Fruit fly (Drosophila melanogaster): ENCODE measurements around the gene Scp2.
A peak's percentile ranks its signal among the peaks of the same experiment; 100 is the strongest.

Scp2 gene

dm6 chr3R:16573483-16574145 lies 9.8 kb downstream of the Scp2 start, which contains the start of gene CG14903 (continued):
- peak; percentile 22 for TF ChIP-seq CG15601 (tag; optimal IDR thresholded peaks at IDR 0.05)
- TF ChIP-seq ham (GFP tag; IDR thresholded peaks at IDR 0.05): no peak
- TF ChIP-seq CG11085 (GFP tag; IDR thresholded peaks at IDR 0.05): no peak
- peak; percentile 45 for TF ChIP-seq CG2712 (tag; optimal IDR thresholded peaks at IDR 0.05)
- no peak for TF ChIP-seq Neu2 (GFP tag; optimal IDR thresholded peaks at IDR 0.05; ENCODE audit: borderline replicate concordance)
- TF ChIP-seq pb (GFP tag; optimal IDR thresholded peaks at IDR 0.05): no peak
- TF ChIP-seq odd (GFP tag; optimal IDR thresholded peaks at IDR 0.05): no peak
- TF ChIP-seq CG14050 (GFP tag; IDR thresholded peaks at IDR 0.05): no peak
- peak; percentile 60 for TF ChIP-seq slbo (GFP tag; IDR thresholded peaks at IDR 0.05)
- TF ChIP-seq Lpt (GFP tag; optimal IDR thresholded peaks at IDR 0.05): no peak
- no peak for TF ChIP-seq cwo (GFP tag; optimal IDR thresholded peaks at IDR 0.05)
- TF ChIP-seq CG13775 (GFP tag; optimal IDR thresholded peaks at IDR 0.05): peak; percentile 21
- no peak for TF ChIP-seq cas (GFP tag; IDR thresholded peaks at IDR 0.05)
- peak; percentile 78 for TF ChIP-seq Scr (GFP tag; IDR thresholded peaks at IDR 0.05; ENCODE audit: partially characterized antibody)
- no peak for TF ChIP-seq salm (tag; optimal IDR thresholded peaks at IDR 0.05)
- TF ChIP-seq HLHmδ (GFP tag; optimal IDR thresholded peaks at IDR 0.05): no peak
- peak; percentile 10 for TF ChIP-seq Dip3 (GFP tag; optimal IDR thresholded peaks at IDR 0.05)
- no peak for TF ChIP-seq CG6683 (GFP tag; optimal IDR thresholded peaks at IDR 0.05)
- no peak for TF ChIP-seq Nf-YB (GFP tag; optimal IDR thresholded peaks at IDR 0.05)
- TF ChIP-seq CG18476 (GFP tag; optimal IDR thresholded peaks at IDR 0.05): no peak
- peak; percentile 48 for TF ChIP-seq CG2116 (GFP tag; optimal IDR thresholded peaks at IDR 0.05)
- TF ChIP-seq Sox100B (GFP tag; optimal IDR thresholded peaks at IDR 0.05): no peak
- no peak for TF ChIP-seq C15 (GFP tag; IDR thresholded peaks at IDR 0.05)
- no peak for TF ChIP-seq zf30C (GFP tag; optimal IDR thresholded peaks at IDR 0.05)
- TF ChIP-seq cato (GFP tag; optimal IDR thresholded peaks at IDR 0.05; ENCODE audit: borderline replicate concordance): no peak
- TF ChIP-seq CG31441 (GFP tag; IDR thresholded peaks at IDR 0.05): peak; percentile 50; the same call in 1 of the 2 replicates
- no peak for TF ChIP-seq grau (tag; optimal IDR thresholded peaks at IDR 0.05)
- peak; percentile 18 for TF ChIP-seq CG9876 (GFP tag; optimal IDR thresholded peaks at IDR 0.05)
- TF ChIP-seq zen2 (GFP tag; IDR thresholded peaks at IDR 0.05; ENCODE audit: partially characterized antibody): no peak; the same call in 2 of the 3 replicates
- peak; percentile 31 for TF ChIP-seq Hmr (GFP tag; optimal IDR thresholded peaks at IDR 0.05)
- TF ChIP-seq CG10462 (GFP tag; optimal IDR thresholded peaks at IDR 0.05): no peak
- peak; percentile 2 for TF ChIP-seq kay (GFP tag; optimal IDR thresholded peaks at IDR 0.05)
- no peak for TF ChIP-seq CG4730 (GFP tag; IDR thresholded peaks at IDR 0.05)
- TF ChIP-seq Elba2 (GFP tag; optimal IDR thresholded peaks at IDR 0.05): no peak
- no peak for TF ChIP-seq NK7.1 (GFP tag; optimal IDR thresholded peaks at IDR 0.05)
- TF ChIP-seq bab2 (GFP tag; optimal IDR thresholded peaks at IDR 0.05): no peak
- TF ChIP-seq ftz-f1 (GFP tag; optimal IDR thresholded peaks at IDR 0.05): no peak
- TF ChIP-seq Blimp-1 (GFP tag; optimal IDR thresholded peaks at IDR 0.05): peak; percentile 37
- TF ChIP-seq CG10147 (GFP tag; optimal IDR thresholded peaks at IDR 0.05): peak; percentile 11
- peak; percentile 81 for TF ChIP-seq Dll (GFP tag; IDR thresholded peaks at IDR 0.05; ENCODE audit: partially characterized antibody)
- no peak for TF ChIP-seq Optix (GFP tag; IDR thresholded peaks at IDR 0.05)
- no peak for TF ChIP-seq sens-2 (GFP tag; IDR thresholded peaks at IDR 0.05)
- no peak for TF ChIP-seq NC2α (GFP tag; optimal IDR thresholded peaks at IDR 0.05)
- no peak for TF ChIP-seq hb (GFP tag; IDR thresholded peaks at IDR 0.05; ENCODE audit: partially characterized antibody)
- TF ChIP-seq NC2β (GFP tag; optimal IDR thresholded peaks at IDR 0.05): peak; percentile 0
- TF ChIP-seq CG9215 (GFP tag; IDR thresholded peaks at IDR 0.05): no peak
- no peak for TF ChIP-seq peb (GFP tag; IDR thresholded peaks at IDR 0.05)
- TF ChIP-seq CG17359 (tag; optimal IDR thresholded peaks at IDR 0.05): no peak
- TF ChIP-seq Sox102F (GFP tag; optimal IDR thresholded peaks at IDR 0.05): peak; percentile 3
- TF ChIP-seq Adf1 (GFP tag; IDR thresholded peaks at IDR 0.05): no peak
